Worm (Caenorhabditis elegans): ENCODE data around the gene C04C3.6.
"Not testable (repeated sequence)": the region's sequence is repeated elsewhere in the genome, so short reads cannot be mapped to it uniquely, and the experiment has no call there.

DNA sequence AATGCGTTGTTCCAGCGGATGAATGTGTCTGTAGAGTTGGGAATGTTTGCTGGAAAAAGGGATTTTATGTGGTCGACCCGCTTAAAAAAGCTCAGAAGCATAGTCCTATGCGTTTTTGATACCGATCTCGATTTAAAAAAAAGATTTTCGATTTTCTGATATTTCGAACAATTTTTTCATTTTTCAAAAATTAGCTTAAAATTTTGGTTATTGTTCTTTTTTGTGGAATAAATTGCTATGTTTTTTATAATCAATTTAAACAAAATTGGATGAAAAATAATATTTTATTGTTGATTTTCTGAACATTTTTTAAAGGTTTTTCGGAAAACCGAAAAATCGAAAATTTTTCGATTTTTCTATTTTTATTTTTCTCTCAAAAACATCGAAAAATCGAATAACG, 11.0 kb upstream of the C04C3.6 start, which contains the start of gene C04C3.7:
- not testable (repeated sequence) for TF ChIP-seq hlh-17 (GFP tag; optimal IDR thresholded peaks at IDR 0.05; ENCODE audit: borderline replicate concordance); unc-62 (GFP tag; optimal IDR thresholded peaks at IDR 0.05); alr-1 (tag; optimal IDR thresholded peaks at IDR 0.05; ENCODE audit: borderline replicate concordance); tlp-1 (tag; optimal IDR thresholded peaks at IDR 0.05); isw-1 (GFP tag; IDR thresholded peaks at IDR 0.05)

Data from whole organism, L1 larva.